Fruit fly (Drosophila melanogaster) whole organism, embryonic: ENCODE data around the gene CG14000.

Experiments used
- Awh ChIP-seq: fragments of 200-800 bp; sonication (Bioruptor generic); IDR thresholded peaks from 2 replicates; pipeline ENCODE4, ENCODE4 v1.3.6; 2022; ENCODE audit warnings: missing biosample characterization, missing genetic modification characterization
- B-H1 ChIP-seq: fragments of 200-800 bp; sonication (Bioruptor generic); IDR thresholded peaks from 3 replicates; pipeline ENCODE4 v1.3.6; 2022; ENCODE audit warnings: missing biosample characterization, missing genetic modification characterization
- B-H2 ChIP-seq: fragments of 200-800 bp; sonication (Bioruptor generic); optimal IDR thresholded peaks from 2 replicates; lab custom pipeline; 2018; ENCODE audit warnings: missing biosample characterization, mild to moderate bottlenecking, missing genetic modification characterization
- Bgb ChIP-seq: fragments of 200-800 bp; sonication (Bioruptor generic); IDR thresholded peaks from 2 replicates; pipeline ENCODE4 v1.3.6; 2022; ENCODE audit warnings: missing biosample characterization, missing genetic modification characterization; ENCODE audit not compliant: partially characterized antibody
- Bteb2 ChIP-seq: fragments of 200-800 bp; sonication (Bioruptor generic); optimal IDR thresholded peaks from 2 replicates; lab custom pipeline; 2016; ENCODE audit warnings: missing biosample characterization, missing genetic modification characterization
- CG10431 ChIP-seq: fragments of 200-800 bp; sonication (Bioruptor generic); optimal IDR thresholded peaks from 3 replicates; lab custom pipeline; 2018; ENCODE audit warnings: missing biosample characterization, mild to moderate bottlenecking, missing genetic modification characterization
- CG1233 ChIP-seq: fragments of 200-800 bp; sonication (Bioruptor generic); optimal IDR thresholded peaks from 4 replicates; lab custom pipeline; 2018; ENCODE audit warnings: missing biosample characterization, mild to moderate bottlenecking, missing genetic modification characterization
- CG12744 ChIP-seq: fragments of 200-800 bp; sonication (Bioruptor generic); optimal IDR thresholded peaks from 2 replicates; lab custom pipeline; 2016; ENCODE audit warnings: missing biosample characterization, missing genetic modification characterization
- CG12769 ChIP-seq: fragments of 200-800 bp; sonication (Bioruptor generic); optimal IDR thresholded peaks from 2 replicates; lab custom pipeline; 2019; ENCODE audit warnings: missing biosample characterization, mild to moderate bottlenecking, missing genetic modification characterization, moderate library complexity
- CG14667 ChIP-seq: fragments of 200-800 bp; sonication (Bioruptor generic); IDR thresholded peaks from 2 replicates; pipeline ENCODE4 v1.3.6; 2022; ENCODE audit warnings: missing biosample characterization, missing genetic modification characterization
- CG15601 ChIP-seq: fragments of 200-800 bp; sonication (Bioruptor generic); optimal IDR thresholded peaks from 3 replicates; lab custom pipeline; 2019; ENCODE audit warnings: missing biosample characterization, mild to moderate bottlenecking, missing genetic modification characterization, moderate library complexity
- CG17802 ChIP-seq: fragments of 200-800 bp; sonication (Bioruptor generic); optimal IDR thresholded peaks from 2 replicates; lab custom pipeline; 2018; ENCODE audit warnings: missing biosample characterization, mild to moderate bottlenecking, missing genetic modification characterization, moderate library complexity
- CG2678 ChIP-seq: fragments of 200-800 bp; sonication (Bioruptor generic); optimal IDR thresholded peaks from 3 replicates; lab custom pipeline; 2019; ENCODE audit warnings: missing biosample characterization, mild to moderate bottlenecking, missing genetic modification characterization, moderate library complexity
- CG30431 ChIP-seq: fragments of 200-800 bp; sonication (Bioruptor generic); optimal IDR thresholded peaks from 2 replicates; lab custom pipeline; 2017; ENCODE audit warnings: missing biosample characterization, missing genetic modification characterization
- CG7271 ChIP-seq: fragments of 200-800 bp; sonication (Bioruptor generic); optimal IDR thresholded peaks from 2 replicates; lab custom pipeline; 2018; ENCODE audit warnings: missing biosample characterization, mild to moderate bottlenecking, missing genetic modification characterization, moderate library complexity
- CG7928 ChIP-seq: fragments of 200-800 bp; sonication (Bioruptor generic); optimal IDR thresholded peaks from 2 replicates; lab custom pipeline; 2017; ENCODE audit warnings: missing biosample characterization, mild to moderate bottlenecking, missing genetic modification characterization
- CG8089 ChIP-seq: fragments of 200-800 bp; sonication (Bioruptor generic); optimal IDR thresholded peaks from 3 replicates; lab custom pipeline; 2016; ENCODE audit warnings: missing biosample characterization, missing genetic modification characterization
- CG8765 ChIP-seq: fragments of 200-800 bp; sonication (Bioruptor generic); IDR thresholded peaks from 2 replicates; pipeline ENCODE4 v1.3.6; 2022; ENCODE audit warnings: missing biosample characterization, missing genetic modification characterization
- CG9797 ChIP-seq: fragments of 200-800 bp; sonication (Bioruptor generic); optimal IDR thresholded peaks from 3 replicates; lab custom pipeline; 2018; ENCODE audit warnings: missing biosample characterization, mild to moderate bottlenecking, missing genetic modification characterization
- CG9876 ChIP-seq: fragments of 200-800 bp; sonication (Bioruptor generic); optimal IDR thresholded peaks from 2 replicates; lab custom pipeline; 2016; ENCODE audit warnings: missing biosample characterization, missing genetic modification characterization
- CrebB ChIP-seq: fragments of 200-800 bp; sonication (Bioruptor generic); optimal IDR thresholded peaks from 3 replicates; lab custom pipeline; 2018; ENCODE audit warnings: missing biosample characterization, mild to moderate bottlenecking, missing genetic modification characterization
- Deaf1 ChIP-seq: fragments of 200-800 bp; optimal IDR thresholded peaks from 3 replicates; lab custom pipeline; 2019; ENCODE audit warnings: missing biosample characterization, mild to moderate bottlenecking, missing genetic modification characterization, moderate library complexity
- GATAe ChIP-seq: fragments of 200-800 bp; sonication (Bioruptor generic); conservative IDR thresholded peaks from 2 replicates; pipeline ENCODE4 v1.3.6; 2022; ENCODE audit warnings: missing biosample characterization, missing genetic modification characterization
- Hey ChIP-seq: fragments of 200-800 bp; sonication (Bioruptor generic); optimal IDR thresholded peaks from 3 replicates; lab custom pipeline; 2018; ENCODE audit warnings: missing biosample characterization, mild to moderate bottlenecking, missing genetic modification characterization
- Mrtf ChIP-seq: fragments of 200-800 bp; sonication (Bioruptor generic); IDR thresholded peaks from 3 replicates; pipeline ENCODE4 v1.3.6; 2022; ENCODE audit warnings: missing biosample characterization, missing genetic modification characterization
- Nf-YB ChIP-seq: fragments of 200-800 bp; sonication (Bioruptor generic); optimal IDR thresholded peaks from 3 replicates; lab custom pipeline; 2019; ENCODE audit warnings: missing biosample characterization, mild to moderate bottlenecking, missing genetic modification characterization, moderate library complexity
- Nf-YC ChIP-seq: fragments of 200-800 bp; optimal IDR thresholded peaks from 3 replicates; lab custom pipeline; 2019; ENCODE audit warnings: missing biosample characterization, mild to moderate bottlenecking, missing genetic modification characterization, moderate library complexity
- NfI ChIP-seq: fragments of 200-800 bp; sonication (Bioruptor generic); optimal IDR thresholded peaks from 3 replicates; lab custom pipeline; 2018; ENCODE audit warnings: missing biosample characterization, mild to moderate bottlenecking, missing genetic modification characterization, moderate library complexity
- Oli ChIP-seq: fragments of 200-800 bp; sonication (Bioruptor generic); optimal IDR thresholded peaks from 2 replicates; lab custom pipeline; 2018; ENCODE audit warnings: missing biosample characterization, mild to moderate bottlenecking, missing genetic modification characterization, moderate library complexity
- Spps ChIP-seq: fragments of 200-800 bp; sonication (Bioruptor generic); optimal IDR thresholded peaks from 2 replicates; lab custom pipeline; 2018; ENCODE audit warnings: missing biosample characterization, mild to moderate bottlenecking, missing genetic modification characterization
- Xbp1 ChIP-seq: fragments of 200-800 bp; sonication (Bioruptor generic); optimal IDR thresholded peaks from 3 replicates; lab custom pipeline; 2016; ENCODE audit warnings: missing biosample characterization, mild to moderate bottlenecking, missing genetic modification characterization
- ac ChIP-seq: fragments of 200-800 bp; sonication (Bioruptor generic); optimal IDR thresholded peaks from 3 replicates; lab custom pipeline; 2017; ENCODE audit warnings: missing biosample characterization, mild to moderate bottlenecking, missing genetic modification characterization
- cg ChIP-seq: fragments of 200-800 bp; sonication (Bioruptor generic); optimal IDR thresholded peaks from 3 replicates; lab custom pipeline; 2019; ENCODE audit warnings: missing biosample characterization, mild to moderate bottlenecking, missing genetic modification characterization, moderate library complexity
- ewg ChIP-seq: fragments of 200-800 bp; sonication (Bioruptor generic); optimal IDR thresholded peaks from 3 replicates; lab custom pipeline; 2017; ENCODE audit warnings: mild to moderate bottlenecking, missing biosample characterization, missing genetic modification reagents, missing genetic modification characterization
- gem ChIP-seq: fragments of 200-800 bp; sonication (Bioruptor generic); optimal IDR thresholded peaks from 2 replicates; lab custom pipeline; 2019; ENCODE audit warnings: missing biosample characterization, mild to moderate bottlenecking, missing genetic modification characterization, moderate library complexity
- grau ChIP-seq: fragments of 200-800 bp; optimal IDR thresholded peaks from 3 replicates; lab custom pipeline; 2019; ENCODE audit warnings: missing biosample characterization, mild to moderate bottlenecking, missing genetic modification characterization, moderate library complexity
- gro ChIP-seq: fragments of 200-800 bp; sonication (Bioruptor generic); optimal IDR thresholded peaks from 2 replicates; lab custom pipeline; 2016; ENCODE audit warnings: missing biosample characterization, missing genetic modification characterization
- hkb ChIP-seq, 2 experiments: fragments of 200-800 bp in 1 of 2; fragments of >200 bp in 1 of 2; sonication (Bioruptor generic) in 1 of 2; IDR thresholded peaks in 1 of 2; optimal IDR thresholded peaks in 1 of 2; 2 replicates each; pipeline versions ENCODE4 v1.3.6 to Lab custom; 2017 to 2022; ENCODE audit warnings: missing biosample characterization in 1 of 2, missing genetic modification characterization in 1 of 2
- lola ChIP-seq, 3 experiments: fragments of >200 bp in 2 of 3; fragments of 200-800 bp in 1 of 3; sonication (Bioruptor generic) in 1 of 3; optimal IDR thresholded peaks; 2 replicates each; lab custom pipeline; 2017 to 2019; ENCODE audit warnings: missing biosample characterization in 3 of 3, missing genetic modification characterization in 3 of 3, mild to moderate bottlenecking in 1 of 3, moderate library complexity in 1 of 3
- pb ChIP-seq: fragments of 200-800 bp; sonication (Bioruptor generic); optimal IDR thresholded peaks from 3 replicates; lab custom pipeline; 2016; ENCODE audit warnings: missing biosample characterization, missing genetic modification characterization
- pfk ChIP-seq: fragments of 200-800 bp; sonication (Bioruptor generic); optimal IDR thresholded peaks from 2 replicates; lab custom pipeline; 2018; ENCODE audit warnings: missing biosample characterization, mild to moderate bottlenecking, missing genetic modification characterization, moderate library complexity
- pita ChIP-seq: fragments of 200-800 bp; sonication (Bioruptor generic); optimal IDR thresholded peaks from 2 replicates; lab custom pipeline; 2017; ENCODE audit warnings: missing biosample characterization, mild to moderate bottlenecking, missing genetic modification characterization
- tio ChIP-seq: fragments of 200-800 bp; sonication (Bioruptor generic); optimal IDR thresholded peaks from 2 replicates; lab custom pipeline; 2017; ENCODE audit warnings: missing biosample characterization, missing genetic modification characterization, inconsistent platforms
- tna ChIP-seq: fragments of 200-800 bp; sonication (Bioruptor generic); IDR thresholded peaks from 2 replicates; pipeline ENCODE4 v1.3.6; 2022; ENCODE audit warnings: missing biosample characterization, missing genetic modification characterization; ENCODE audit not compliant: partially characterized antibody
- unpg ChIP-seq: fragments of 200-800 bp; sonication (Bioruptor generic); optimal IDR thresholded peaks from 3 replicates; lab custom pipeline; 2018; ENCODE audit warnings: missing biosample characterization, mild to moderate bottlenecking, missing genetic modification characterization, moderate library complexity
- vvl ChIP-seq: fragments of 200-800 bp; sonication (Bioruptor generic); IDR thresholded peaks from 2 replicates; pipeline ENCODE4 v1.3.6; 2022; ENCODE audit warnings: missing biosample characterization, missing genetic modification characterization
- z ChIP-seq: fragments of 200-800 bp; sonication (Bioruptor generic); IDR thresholded peaks from 3 replicates; pipeline ENCODE4 v1.3.6; 2022; ENCODE audit warnings: missing biosample characterization, missing genetic modification characterization
- zen ChIP-seq: fragments of 200-800 bp; sonication (Bioruptor generic); optimal IDR thresholded peaks from 3 replicates; lab custom pipeline; 2018; ENCODE audit warnings: missing biosample characterization, mild to moderate bottlenecking, missing genetic modification characterization, moderate library complexity

Gene CG14000

dm6 chr2L:5948775-5949526 lies 38.9 kb upstream of the CG14000 start, which contains the start of gene CG9044 (continued):
- TF ChIP-seq CG9876 (GFP tag; lab: Kevin White, UChicago) = peak; percentile 38
- peak; percentile 76 for TF ChIP-seq tna (GFP tag; lab: Robert Waterston, UW)
- TF ChIP-seq Deaf1 (tag; lab: Kevin White, UChicago) = no peak
- peak; percentile 39 for TF ChIP-seq CG1233
- no peak; the same call in 2 of the 3 replicates for TF ChIP-seq B-H1 (GFP tag; lab: Robert Waterston, UW)
- no peak for TF ChIP-seq CG30431 (GFP tag; lab: Kevin White, UChicago)
- no peak for TF ChIP-seq gem (tag; lab: Kevin White, UChicago)
- TF ChIP-seq CG7271 (tag; lab: Kevin White, UChicago) = no peak
- TF ChIP-seq z (GFP tag; lab: Robert Waterston, UW) = no peak
- no peak for TF ChIP-seq hkb (optimal IDR thresholded peaks at IDR 0.05; lab: Kevin White, UChicago)
- no peak for TF ChIP-seq hkb (GFP tag; IDR thresholded peaks at IDR 0.05; lab: Robert Waterston, UW)
- no peak for TF ChIP-seq GATAe (GFP tag; lab: Robert Waterston, UW)
- TF ChIP-seq CrebB (tag; lab: Kevin White, UChicago) = no peak
- peak; percentile 27 for TF ChIP-seq CG17802 (tag; lab: Kevin White, UChicago)
- TF ChIP-seq CG8089 (GFP tag; lab: Kevin White, UChicago) = peak; percentile 33
- TF ChIP-seq Xbp1 = peak; percentile 71
- TF ChIP-seq Mrtf (GFP tag; lab: Robert Waterston, UW) = no peak
- TF ChIP-seq pita (GFP tag; lab: Kevin White, UChicago) = no peak
- no peak for TF ChIP-seq CG10431 (GFP tag; lab: Kevin White, UChicago)
- TF ChIP-seq Spps (tag; lab: Kevin White, UChicago) = no peak
- no peak for TF ChIP-seq Nf-YC (tag; lab: Kevin White, UChicago)
- TF ChIP-seq ac (GFP tag; lab: Kevin White, UChicago) = no peak
- 0 out of 2 replicates have a peak, but pooled peaks have one; percentile 22 for TF ChIP-seq CG8765 (GFP tag; lab: Robert Waterston, UW)
- TF ChIP-seq pfk = no peak
- TF ChIP-seq CG14667 (GFP tag; lab: Robert Waterston, UW) = no peak
- TF ChIP-seq CG12769 (tag; lab: Kevin White, UChicago) = no peak
- peak; percentile 37 for TF ChIP-seq CG15601 (tag; lab: Kevin White, UChicago)
- peak; percentile 62 for TF ChIP-seq tio
- no peak for TF ChIP-seq Oli
- no peak for TF ChIP-seq CG9797
- TF ChIP-seq zen (tag; lab: Kevin White, UChicago) = peak; percentile 36
- no peak for TF ChIP-seq Nf-YB (GFP tag; lab: Kevin White, UChicago)
- peak; percentile 34 for TF ChIP-seq gro (GFP tag; lab: Kevin White, UChicago)
- TF ChIP-seq ewg (GFP tag; lab: Kevin White, UChicago) = peak; percentile 63
- no peak for TF ChIP-seq Awh
- TF ChIP-seq vvl (GFP tag; lab: Robert Waterston, UW) = no peak
- TF ChIP-seq unpg (GFP tag; lab: Kevin White, UChicago) = no peak
- TF ChIP-seq Hey (tag; lab: Kevin White, UChicago) = no peak
- no peak for TF ChIP-seq grau (tag; lab: Kevin White, UChicago)
- no peak for TF ChIP-seq CG7928
- peak; percentile 53 for TF ChIP-seq NfI (GFP tag; lab: Kevin White, UChicago)
- TF ChIP-seq Bgb (GFP tag; lab: Robert Waterston, UW) = peak; percentile 89
- TF ChIP-seq B-H2 (GFP tag; lab: Kevin White, UChicago) = no peak
- TF ChIP-seq CG2678 (tag; lab: Kevin White, UChicago) = no peak
- no peak for TF ChIP-seq CG12744 (GFP tag; lab: Kevin White, UChicago)
- TF ChIP-seq pb (GFP tag; lab: Kevin White, UChicago) = no peak
- no peak for TF ChIP-seq cg (GFP tag; lab: Kevin White, UChicago)
- TF ChIP-seq lola (GFP tag; optimal IDR thresholded peaks at IDR 0.05; lab: Kevin White, UChicago) = peak in 1 of 3 experiments; percentile 53
- peak; percentile 57 for TF ChIP-seq Bteb2 (GFP tag; lab: Kevin White, UChicago)
